Fruit fly (Drosophila melanogaster): Measurements from ENCODE around the gene Rpp30.

- no peak for TF ChIP-seq h (GFP tag; optimal IDR thresholded peaks at IDR 0.05)
- TF ChIP-seq psq (GFP tag; optimal IDR thresholded peaks at IDR 0.05), result no peak
- no peak for TF ChIP-seq pan (optimal IDR thresholded peaks at IDR 0.05)
- no peak for TF ChIP-seq Myc (optimal IDR thresholded peaks at IDR 0.05)
- no peak for TF ChIP-seq foxo (GFP tag; optimal IDR thresholded peaks at IDR 0.05)
- TF ChIP-seq brk (GFP tag; optimal IDR thresholded peaks at IDR 0.05), result no peak
- TF ChIP-seq Hr78 (GFP tag; optimal IDR thresholded peaks at IDR 0.05), result no peak
- TF ChIP-seq fru (GFP tag; optimal IDR thresholded peaks at IDR 0.05), result no peak
- TF ChIP-seq lola (GFP tag; optimal IDR thresholded peaks at IDR 0.05), result no peak
- no peak for TF ChIP-seq dmrt93B (GFP tag; optimal IDR thresholded peaks at IDR 0.05)
- no peak for TF ChIP-seq sv (GFP tag; optimal IDR thresholded peaks at IDR 0.05)
- TF ChIP-seq dsf (GFP tag; optimal IDR thresholded peaks at IDR 0.05; ENCODE audit: borderline replicate concordance), result no peak
Measured at dm6 chr2L:300006-300405, 47.8 kb upstream of the Rpp30 start.

All from whole organism, wandering third instar larva.